Fruit fly (Drosophila melanogaster) whole organism, embryonic: ENCODE data around the gene Hap40.
A peak's percentile ranks its signal among the peaks of the same experiment; 100 is the strongest.

Source experiments
- Ada2b ChIP-seq: fragments of 200-800 bp; sonication (Bioruptor generic); IDR thresholded peaks from 2 replicates; pipeline ENCODE4 v1.3.6; 2022; ENCODE audit warnings: missing biosample characterization, missing genetic modification characterization
- Antp ChIP-seq: fragments of 200-800 bp; sonication (Bioruptor generic); optimal IDR thresholded peaks from 3 replicates; lab custom pipeline; 2016; ENCODE audit warnings: missing biosample characterization, missing genetic modification characterization
- Bdp1 ChIP-seq: fragments of 200-800 bp; sonication (Bioruptor generic); optimal IDR thresholded peaks from 3 replicates; lab custom pipeline; 2016; ENCODE audit warnings: missing biosample characterization, missing genetic modification characterization
- C15 ChIP-seq: fragments of 200-800 bp; sonication (Bioruptor generic); IDR thresholded peaks from 3 replicates; pipeline ENCODE4 v1.3.6; 2022; ENCODE audit warnings: missing biosample characterization, missing genetic modification characterization
- CG11093 ChIP-seq: fragments of 200-800 bp; sonication (Bioruptor generic); IDR thresholded peaks from 3 replicates; pipeline ENCODE4 v1.3.6; 2022; ENCODE audit warnings: missing biosample characterization, missing genetic modification characterization
- CG12155 ChIP-seq: fragments of 200-800 bp; sonication (Bioruptor generic); optimal IDR thresholded peaks from 3 replicates; lab custom pipeline; 2016; ENCODE audit warnings: missing biosample characterization, missing genetic modification characterization
- CG12219 ChIP-seq: fragments of 200-800 bp; sonication (Bioruptor generic); optimal IDR thresholded peaks from 3 replicates; lab custom pipeline; 2018; ENCODE audit warnings: missing biosample characterization, mild to moderate bottlenecking, missing genetic modification characterization
- CG12299 ChIP-seq: fragments of 200-800 bp; sonication (Bioruptor generic); optimal IDR thresholded peaks from 2 replicates; lab custom pipeline; 2018; ENCODE audit warnings: missing biosample characterization, mild to moderate bottlenecking, missing genetic modification characterization
- CG12391 ChIP-seq: fragments of 200-800 bp; sonication (Bioruptor generic); optimal IDR thresholded peaks from 3 replicates; lab custom pipeline; 2018; ENCODE audit warnings: missing biosample characterization, mild to moderate bottlenecking, missing genetic modification characterization, moderate library complexity
- CG14441 ChIP-seq: fragments of 200-800 bp; sonication (Bioruptor generic); IDR thresholded peaks from 2 replicates; pipeline ENCODE4 v1.3.6; 2022; ENCODE audit warnings: missing biosample characterization, missing genetic modification characterization
- CG14667 ChIP-seq: fragments of 200-800 bp; sonication (Bioruptor generic); IDR thresholded peaks from 2 replicates; pipeline ENCODE4 v1.3.6; 2022; ENCODE audit warnings: missing biosample characterization, missing genetic modification characterization
- CG15011 ChIP-seq: fragments of 200-800 bp; sonication (Bioruptor generic); optimal IDR thresholded peaks from 3 replicates; lab custom pipeline; 2018; ENCODE audit warnings: missing biosample characterization, mild to moderate bottlenecking, missing genetic modification characterization
- CG16813 ChIP-seq: fragments of 200-800 bp; sonication (Bioruptor generic); IDR thresholded peaks from 3 replicates; pipeline ENCODE4 v1.3.6; 2022; ENCODE audit warnings: missing biosample characterization, missing genetic modification characterization; ENCODE audit not compliant: partially characterized antibody
- CG18262 ChIP-seq: fragments of 200-800 bp; optimal IDR thresholded peaks from 3 replicates; lab custom pipeline; 2019; ENCODE audit warnings: missing biosample characterization, mild to moderate bottlenecking, missing genetic modification characterization, moderate library complexity
- CG1832 ChIP-seq: fragments of 200-800 bp; sonication (Bioruptor generic); optimal IDR thresholded peaks from 2 replicates; lab custom pipeline; 2017; ENCODE audit warnings: missing biosample characterization, mild to moderate bottlenecking, missing genetic modification characterization, inconsistent platforms
- CG30403 ChIP-seq: fragments of 200-800 bp; sonication (Bioruptor generic); optimal IDR thresholded peaks from 3 replicates; lab custom pipeline; 2016; ENCODE audit warnings: missing biosample characterization, missing genetic modification characterization
- CG33213 ChIP-seq: fragments of 200-800 bp; sonication (Bioruptor generic); optimal IDR thresholded peaks from 3 replicates; lab custom pipeline; 2016; ENCODE audit warnings: missing biosample characterization, missing genetic modification characterization
- CG6654 ChIP-seq: fragments of 200-800 bp; sonication (Bioruptor generic); optimal IDR thresholded peaks from 2 replicates; lab custom pipeline; 2017; ENCODE audit warnings: missing biosample characterization, mild to moderate bottlenecking, missing genetic modification characterization
- CG6765 ChIP-seq: fragments of 200-800 bp; sonication (Bioruptor generic); optimal IDR thresholded peaks from 3 replicates; lab custom pipeline; 2017; ENCODE audit warnings: missing biosample characterization, mild to moderate bottlenecking, missing genetic modification characterization
- CG7271 ChIP-seq: fragments of 200-800 bp; sonication (Bioruptor generic); optimal IDR thresholded peaks from 2 replicates; lab custom pipeline; 2018; ENCODE audit warnings: missing biosample characterization, mild to moderate bottlenecking, missing genetic modification characterization, moderate library complexity
- CG7928 ChIP-seq: fragments of 200-800 bp; sonication (Bioruptor generic); optimal IDR thresholded peaks from 2 replicates; lab custom pipeline; 2017; ENCODE audit warnings: missing biosample characterization, mild to moderate bottlenecking, missing genetic modification characterization
- CG8765 ChIP-seq: fragments of 200-800 bp; sonication (Bioruptor generic); IDR thresholded peaks from 2 replicates; pipeline ENCODE4 v1.3.6; 2022; ENCODE audit warnings: missing biosample characterization, missing genetic modification characterization
- D19A ChIP-seq: fragments of 200-800 bp; optimal IDR thresholded peaks from 3 replicates; lab custom pipeline; 2019; ENCODE audit warnings: missing biosample characterization, mild to moderate bottlenecking, missing genetic modification characterization, moderate library complexity
- Dad ChIP-seq: fragments of 200-800 bp; sonication (Bioruptor generic); optimal IDR thresholded peaks from 3 replicates; lab custom pipeline; 2016; ENCODE audit warnings: missing biosample characterization, missing genetic modification characterization
- Deaf1 ChIP-seq: fragments of 200-800 bp; optimal IDR thresholded peaks from 3 replicates; lab custom pipeline; 2019; ENCODE audit warnings: missing biosample characterization, mild to moderate bottlenecking, missing genetic modification characterization, moderate library complexity
- Doc2 ChIP-seq: fragments of 200-800 bp; sonication (Bioruptor generic); IDR thresholded peaks from 2 replicates; pipeline ENCODE4 v1.3.6; 2022; ENCODE audit warnings: missing biosample characterization, missing genetic modification characterization
- Fer1 ChIP-seq: fragments of 200-800 bp; sonication (Bioruptor generic); optimal IDR thresholded peaks from 2 replicates; lab custom pipeline; 2017; ENCODE audit warnings: missing biosample characterization, mild to moderate bottlenecking, missing genetic modification characterization
- Hand ChIP-seq: fragments of 200-800 bp; sonication (Bioruptor generic); optimal IDR thresholded peaks from 2 replicates; lab custom pipeline; 2017; ENCODE audit warnings: mild to moderate bottlenecking, missing biosample characterization, missing genetic modification reagents, missing genetic modification characterization
- Lim3 ChIP-seq: fragments of 200-800 bp; sonication (Bioruptor generic); IDR thresholded peaks from 2 replicates; pipeline ENCODE4 v1.3.6; 2022; ENCODE audit warnings: missing biosample characterization, missing genetic modification characterization
- Mes4 ChIP-seq: fragments of 200-800 bp; sonication (Bioruptor generic); optimal IDR thresholded peaks from 2 replicates; lab custom pipeline; 2016; ENCODE audit warnings: missing biosample characterization, missing genetic modification characterization
- Oli ChIP-seq: fragments of 200-800 bp; sonication (Bioruptor generic); optimal IDR thresholded peaks from 2 replicates; lab custom pipeline; 2018; ENCODE audit warnings: missing biosample characterization, mild to moderate bottlenecking, missing genetic modification characterization, moderate library complexity
- Opbp ChIP-seq: fragments of 200-800 bp; sonication (Bioruptor generic); IDR thresholded peaks from 3 replicates; pipeline ENCODE4 v1.3.6; 2022; ENCODE audit warnings: missing biosample characterization, missing genetic modification characterization; ENCODE audit not compliant: partially characterized antibody
- Pdp1 ChIP-seq, 2 experiments: fragments of 200-800 bp; sonication (Bioruptor generic); optimal IDR thresholded peaks; 3 replicates each; lab custom pipeline; 2016; ENCODE audit warnings: missing biosample characterization in 2 of 2, missing genetic modification characterization in 2 of 2, mild to moderate bottlenecking in 1 of 2, moderate library complexity in 1 of 2
- Poxn ChIP-seq: fragments of 200-800 bp; sonication (Bioruptor generic); IDR thresholded peaks from 2 replicates; pipeline ENCODE4 v1.3.6; 2022; ENCODE audit warnings: missing biosample characterization, missing genetic modification characterization
- Sox100B ChIP-seq: fragments of 200-800 bp; sonication (Bioruptor generic); optimal IDR thresholded peaks from 3 replicates; lab custom pipeline; 2018; ENCODE audit warnings: missing biosample characterization, mild to moderate bottlenecking, missing genetic modification characterization
- Stat92E ChIP-seq, 3 experiments: fragments of >200 bp in 2 of 3; fragments of 200-800 bp in 1 of 3; sonication (Bioruptor generic) in 1 of 3; optimal IDR thresholded peaks; 2 replicates each; lab custom pipeline; 2017 to 2019; ENCODE audit warnings: missing biosample characterization in 3 of 3, missing genetic modification characterization in 3 of 3, mild to moderate bottlenecking in 1 of 3, moderate library complexity in 1 of 3
- TFAM ChIP-seq: fragments of 200-800 bp; sonication (Bioruptor generic); optimal IDR thresholded peaks from 2 replicates; lab custom pipeline; 2017; ENCODE audit warnings: missing biosample characterization, missing genetic modification characterization, inconsistent platforms
- Tbp ChIP-seq: fragments of >200 bp; optimal IDR thresholded peaks from 2 replicates; lab custom pipeline; 2018; ENCODE audit warnings: missing biosample characterization, missing genetic modification characterization
- ac ChIP-seq: fragments of 200-800 bp; sonication (Bioruptor generic); optimal IDR thresholded peaks from 3 replicates; lab custom pipeline; 2017; ENCODE audit warnings: missing biosample characterization, mild to moderate bottlenecking, missing genetic modification characterization
- cg ChIP-seq: fragments of 200-800 bp; sonication (Bioruptor generic); optimal IDR thresholded peaks from 3 replicates; lab custom pipeline; 2019; ENCODE audit warnings: missing biosample characterization, mild to moderate bottlenecking, missing genetic modification characterization, moderate library complexity
- crc ChIP-seq: fragments of 200-800 bp; sonication (Bioruptor generic); optimal IDR thresholded peaks from 2 replicates; lab custom pipeline; 2016; ENCODE audit warnings: missing biosample characterization, missing genetic modification characterization
- emc ChIP-seq: fragments of 200-800 bp; sonication (Bioruptor generic); optimal IDR thresholded peaks from 2 replicates; lab custom pipeline; 2016; ENCODE audit warnings: missing biosample characterization, missing genetic modification characterization
- fd3F ChIP-seq: fragments of 200-800 bp; sonication (Bioruptor generic); optimal IDR thresholded peaks from 2 replicates; lab custom pipeline; 2018; ENCODE audit warnings: missing biosample characterization, mild to moderate bottlenecking, missing genetic modification characterization, moderate library complexity
- gce ChIP-seq: fragments of 200-800 bp; sonication (Bioruptor generic); IDR thresholded peaks from 3 replicates; pipeline ENCODE4 v1.3.6; 2022; ENCODE audit warnings: missing biosample characterization, missing genetic modification characterization
- gsb ChIP-seq: fragments of 200-800 bp; sonication (Bioruptor generic); IDR thresholded peaks from 2 replicates; pipeline ENCODE4 v1.3.6; 2022; ENCODE audit warnings: missing biosample characterization, missing genetic modification characterization
- gsb-n ChIP-seq: fragments of 200-800 bp; sonication (Bioruptor generic); optimal IDR thresholded peaks from 3 replicates; lab custom pipeline; 2018; ENCODE audit warnings: missing biosample characterization, mild to moderate bottlenecking, missing genetic modification characterization
- her ChIP-seq: fragments of 200-800 bp; sonication (Bioruptor generic); optimal IDR thresholded peaks from 2 replicates; lab custom pipeline; 2016; ENCODE audit warnings: missing biosample characterization, missing genetic modification characterization
- klu ChIP-seq: fragments of 200-800 bp; sonication (Bioruptor generic); IDR thresholded peaks from 2 replicates; pipeline ENCODE4 v1.3.6; 2022; ENCODE audit warnings: missing biosample characterization, missing genetic modification characterization
- knrl ChIP-seq: fragments of 200-800 bp; sonication (Bioruptor generic); IDR thresholded peaks from 3 replicates; pipeline ENCODE4 v1.3.6; 2022; ENCODE audit warnings: missing biosample characterization, missing genetic modification characterization; ENCODE audit not compliant: partially characterized antibody
- tup ChIP-seq: fragments of 200-800 bp; sonication (Bioruptor generic); optimal IDR thresholded peaks from 2 replicates; lab custom pipeline; 2016; ENCODE audit warnings: missing biosample characterization, mild to moderate bottlenecking, missing genetic modification characterization, moderate library complexity
- vvl ChIP-seq: fragments of 200-800 bp; sonication (Bioruptor generic); IDR thresholded peaks from 2 replicates; pipeline ENCODE4 v1.3.6; 2022; ENCODE audit warnings: missing biosample characterization, missing genetic modification characterization

Gene Hap40

dm6 chrX:15733995-15734394 is 30.1 kb downstream of the Hap40 start, which contains the start of the genes CG12379 and MagR (continued):
- TF ChIP-seq fd3F (GFP tag; lab: Kevin White, UChicago) (no peak), vvl (no peak; the same call in 1 of the 2 replicates), Mes4 (GFP tag; lab: Kevin White, UChicago) (peak; percentile 25), Stat92E (GFP tag; optimal IDR thresholded peaks at IDR 0.05; lab: Kevin White, UChicago) (no peak), D19A (peak; percentile 17), gsb (GFP tag; lab: Robert Waterston, UW) (no peak), CG6765 (no peak), CG12155 (GFP tag; lab: Kevin White, UChicago) (no peak), Lim3 (no peak), Fer1 (GFP tag; lab: Kevin White, UChicago) (peak; percentile 67), Pdp1 (GFP tag; optimal IDR thresholded peaks at IDR 0.05; lab: Kevin White, UChicago) (peak; percentile 62 to 72), CG11093 (GFP tag; lab: Robert Waterston, UW) (no peak), CG33213 (peak; percentile 27), TFAM (no peak), Opbp (GFP tag; lab: Robert Waterston, UW) (peak; percentile 67), CG8765 (GFP tag; lab: Robert Waterston, UW) (no peak), Dad (peak; percentile 48), Ada2b (0 out of 2 replicates have a peak, but pooled peaks have one; percentile 9), gsb-n (no peak), Bdp1 (peak; percentile 42), CG12391 (tag; lab: Kevin White, UChicago) (peak; percentile 65), klu (peak; percentile 48; the same call in 1 of the 2 replicates), Oli (no peak), gce (no peak), cg (GFP tag; lab: Kevin White, UChicago) (no peak), CG16813 (peak; percentile 87), Hand (no peak), Deaf1 (tag; lab: Kevin White, UChicago) (peak; percentile 30), CG7271 (tag; lab: Kevin White, UChicago) (no peak), CG18262 (peak; percentile 43), CG30403 (GFP tag; lab: Kevin White, UChicago) (peak; percentile 74), her (no peak), knrl (GFP tag; lab: Robert Waterston, UW) (peak; percentile 86), ac (GFP tag; lab: Kevin White, UChicago) (no peak), CG14667 (GFP tag; lab: Robert Waterston, UW) (no peak), Doc2 (GFP tag; lab: Robert Waterston, UW) (no peak), CG12219 (GFP tag; lab: Kevin White, UChicago) (no peak), Tbp (GFP tag; lab: Kevin White, UChicago) (no peak), tup (no peak), crc (peak; percentile 35), Poxn (GFP tag; lab: Robert Waterston, UW) (no peak), CG12299 (peak; percentile 61), C15 (GFP tag; lab: Robert Waterston, UW) (no peak), Antp (peak; percentile 51), CG7928 (GFP tag; lab: Kevin White, UChicago) (peak; percentile 10), CG6654 (GFP tag; lab: Kevin White, UChicago) (no peak), emc (peak; percentile 9), CG14441 (GFP tag; lab: Robert Waterston, UW) (no peak), Sox100B (GFP tag; lab: Kevin White, UChicago) (no peak), CG15011 (GFP tag; lab: Kevin White, UChicago) (no peak), CG1832 (GFP tag; lab: Kevin White, UChicago) (no peak)
